Worm (Caenorhabditis elegans) whole organism, midembryonic: ENCODE data around the gene clic-1.

Source experiments
- cog-1 ChIP-seq: sonication (generic microtip); optimal IDR thresholded peaks from 2 replicates; lab custom pipeline; 2016; ENCODE audit warnings: missing genetic modification characterization, missing compliant biosample characterization
- flt-1 ChIP-seq: fragments of 200-800 bp; sonication (Bioruptor generic); IDR thresholded peaks from 2 replicates; pipeline ENCODE4 v1.3.6; 2022; ENCODE audit warnings: missing genetic modification characterization, missing compliant biosample characterization
- klf-2 ChIP-seq: fragments of 200-800 bp; sonication (Bioruptor generic); conservative IDR thresholded peaks from 2 replicates; pipeline ENCODE4 v1.3.6; 2022; ENCODE audit warnings: missing genetic modification reagents, missing genetic modification characterization, missing compliant biosample characterization
- med-1 ChIP-seq: sonication (generic microtip); optimal IDR thresholded peaks from 2 replicates; lab custom pipeline; 2017; ENCODE audit warnings: missing genetic modification characterization, mild to moderate bottlenecking, missing compliant biosample characterization, antibody characterized with exemption, missing genetic modification reagents; ENCODE audit not compliant: insufficient read depth
- ref-1 ChIP-seq: fragments of 200-800 bp; sonication (Bioruptor generic); conservative IDR thresholded peaks from 2 replicates; pipeline ENCODE4 v1.3.6; 2022; ENCODE audit warnings: missing genetic modification reagents, missing genetic modification characterization, missing compliant biosample characterization
- tab-1 ChIP-seq: fragments of 200-800 bp; sonication (Bioruptor generic); IDR thresholded peaks from 2 replicates; pipeline ENCODE4 v1.3.6; 2022; ENCODE audit warnings: missing genetic modification characterization, missing compliant biosample characterization
- ztf-23 ChIP-seq: fragments of 200-800 bp; sonication (Bioruptor generic); IDR thresholded peaks from 2 replicates; pipeline ENCODE4 v1.3.6; 2022; ENCODE audit warnings: missing genetic modification reagents, missing genetic modification characterization, missing compliant biosample characterization

DNA sequence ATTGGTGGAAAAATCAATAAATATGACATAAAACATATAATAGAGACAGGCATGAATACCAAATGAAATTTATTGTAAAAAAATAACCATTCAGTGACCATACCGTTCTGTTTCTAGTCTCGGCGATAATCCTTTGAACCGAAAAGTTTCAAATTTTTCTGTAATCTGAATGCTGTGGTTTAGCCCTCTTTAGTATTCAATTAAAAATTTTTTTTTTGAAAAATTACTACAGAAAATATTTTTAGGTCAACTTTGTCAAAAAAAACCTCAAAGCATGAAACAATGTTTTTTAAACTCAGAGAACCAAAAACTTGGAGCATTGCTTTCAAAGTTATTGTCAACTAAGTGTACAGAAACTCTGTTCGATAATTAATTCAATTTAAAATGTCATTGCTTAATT, 26.2 kb downstream of the clic-1 start, which contains the start of gene ZK105.11:
- TF ChIP-seq flt-1 = no peak
- TF ChIP-seq ref-1 (GFP tag; lab: Robert Waterston, UW) = no peak
- TF ChIP-seq med-1 = no peak
- TF ChIP-seq cog-1 (tag; lab: Kevin White, UChicago) = no peak
- no peak for TF ChIP-seq ztf-23
- no peak for TF ChIP-seq tab-1
- TF ChIP-seq klf-2 = no peak
